Worm (Caenorhabditis elegans) whole organism, midembryonic: Measurements from ENCODE around the gene Y73C8C.8.

Experiments
- T22C8.4 ChIP-seq: fragments of 200-800 bp; sonication (Bioruptor generic); IDR thresholded peaks from 2 replicates; pipeline ENCODE4 v1.3.6; 2022; ENCODE audit warnings: missing genetic modification characterization, missing compliant biosample characterization
- cog-1 ChIP-seq: sonication (generic microtip); optimal IDR thresholded peaks from 2 replicates; lab custom pipeline; 2016; ENCODE audit warnings: missing genetic modification characterization, missing compliant biosample characterization
- flt-1 ChIP-seq: fragments of 200-800 bp; sonication (Bioruptor generic); IDR thresholded peaks from 2 replicates; pipeline ENCODE4 v1.3.6; 2022; ENCODE audit warnings: missing genetic modification characterization, missing compliant biosample characterization
- klf-2 ChIP-seq: fragments of 200-800 bp; sonication (Bioruptor generic); conservative IDR thresholded peaks from 2 replicates; pipeline ENCODE4 v1.3.6; 2022; ENCODE audit warnings: missing genetic modification reagents, missing genetic modification characterization, missing compliant biosample characterization
- med-1 ChIP-seq: sonication (generic microtip); optimal IDR thresholded peaks from 2 replicates; lab custom pipeline; 2017; ENCODE audit warnings: missing genetic modification characterization, mild to moderate bottlenecking, missing compliant biosample characterization, antibody characterized with exemption, missing genetic modification reagents; ENCODE audit not compliant: insufficient read depth
- ref-1 ChIP-seq: fragments of 200-800 bp; sonication (Bioruptor generic); conservative IDR thresholded peaks from 2 replicates; pipeline ENCODE4 v1.3.6; 2022; ENCODE audit warnings: missing genetic modification reagents, missing genetic modification characterization, missing compliant biosample characterization
- tab-1 ChIP-seq: fragments of 200-800 bp; sonication (Bioruptor generic); IDR thresholded peaks from 2 replicates; pipeline ENCODE4 v1.3.6; 2022; ENCODE audit warnings: missing genetic modification characterization, missing compliant biosample characterization
- ztf-23 ChIP-seq: fragments of 200-800 bp; sonication (Bioruptor generic); IDR thresholded peaks from 2 replicates; pipeline ENCODE4 v1.3.6; 2022; ENCODE audit warnings: missing genetic modification reagents, missing genetic modification characterization, missing compliant biosample characterization
- ztf-29 ChIP-seq: fragments of 200-800 bp; sonication (Bioruptor generic); IDR thresholded peaks from 2 replicates; pipeline ENCODE4 v1.3.6; 2022; ENCODE audit warnings: missing genetic modification reagents, missing genetic modification characterization, missing compliant biosample characterization

The Y73C8C.8 gene

DNA sequence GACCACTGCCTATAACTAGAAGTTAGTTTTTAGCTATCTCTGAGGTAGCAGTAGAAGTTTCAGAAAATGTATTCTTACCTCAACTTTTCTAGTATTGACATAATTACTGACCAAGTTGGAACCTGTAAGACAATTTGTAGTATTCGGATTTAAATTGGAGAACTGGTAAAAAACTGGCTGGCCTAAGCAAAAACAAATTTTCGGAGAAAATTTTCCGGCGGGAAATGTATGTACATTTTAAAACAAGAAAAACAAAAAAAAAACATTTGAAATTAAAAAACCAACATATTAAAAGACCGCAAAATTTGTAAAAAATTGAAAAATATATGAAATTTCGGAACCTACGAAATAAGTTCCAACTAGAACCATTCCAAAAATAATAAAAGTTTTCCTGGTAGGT is 33.3 kb upstream of the Y73C8C.8 start, which contains the start of gene srab-11:
srab-11 (minus strand) TSS at position 101 of the 400 bp plus-strand sequence.
- TF ChIP-seq ztf-29 (GFP tag; lab: Robert Waterston, UW) = no peak
- TF ChIP-seq cog-1 = no peak
- no peak for TF ChIP-seq med-1 (GFP tag; lab: Kevin White, UChicago)
- no peak for TF ChIP-seq flt-1

DNA sequence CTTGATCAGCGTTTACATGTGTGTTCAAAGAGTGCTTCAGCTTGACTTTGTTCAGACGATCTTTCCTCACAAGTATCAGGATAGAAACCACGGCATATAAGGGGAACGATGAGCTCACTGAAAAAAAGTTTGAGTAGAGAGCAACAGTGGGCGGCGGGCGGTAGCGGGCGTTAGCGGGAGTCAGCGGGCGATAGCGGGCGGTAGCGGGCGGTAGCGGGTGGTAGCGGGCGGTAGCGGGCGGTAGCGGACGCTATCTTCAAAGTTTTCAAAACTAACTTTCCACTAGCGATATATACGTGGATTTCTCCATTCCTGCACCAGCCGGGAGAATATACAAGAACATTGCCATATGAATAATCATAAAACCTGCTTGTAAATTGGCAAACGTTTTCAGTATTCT is 31.6 kb upstream of the Y73C8C.8 start:
- TF ChIP-seq klf-2 (GFP tag; lab: Robert Waterston, UW) = no peak
- 0 out of 2 replicates have a peak, but pooled peaks have one; percentile 37 for TF ChIP-seq tab-1 (GFP tag; lab: Robert Waterston, UW)
- no peak for TF ChIP-seq ztf-29 (GFP tag; lab: Robert Waterston, UW)

ce11 chrV:3144494-3144893 is 30.8 kb upstream of the Y73C8C.8 start, which contains the start of gene srab-10:
srab-10 (minus strand) TSS chrV:3144594.
- no peak for TF ChIP-seq ztf-29 (GFP tag; lab: Robert Waterston, UW)
- TF ChIP-seq klf-2 (GFP tag; lab: Robert Waterston, UW) = no peak
- TF ChIP-seq tab-1 (GFP tag; lab: Robert Waterston, UW) = no peak
- no peak for TF ChIP-seq ref-1 (GFP tag; lab: Robert Waterston, UW)
- TF ChIP-seq cog-1 = no peak
- no peak for TF ChIP-seq med-1 (GFP tag; lab: Kevin White, UChicago)
- no peak for TF ChIP-seq ztf-23 (GFP tag; lab: Robert Waterston, UW)
- TF ChIP-seq T22C8.4 = no peak
- TF ChIP-seq flt-1 = no peak

DNA sequence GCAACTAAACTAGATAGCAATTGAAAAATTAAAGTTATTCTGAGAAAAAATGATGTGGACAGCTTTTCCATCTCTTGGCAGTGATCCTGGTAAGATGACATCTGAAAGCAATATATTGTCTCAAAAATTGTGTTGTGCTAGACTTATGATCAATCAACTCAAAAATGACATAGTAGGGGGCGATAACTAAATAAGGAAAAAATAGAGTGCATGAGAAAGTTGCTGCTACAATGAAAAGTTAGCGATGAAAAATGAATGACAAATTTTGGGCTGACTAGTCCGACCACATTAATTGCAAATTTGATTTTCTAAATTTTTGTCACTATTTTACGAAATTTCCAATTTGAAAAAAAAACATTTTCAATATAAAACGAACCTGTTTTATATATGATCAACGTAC is 27.5 kb upstream of the Y73C8C.8 start, which contains the start of gene srab-9:
srab-9 (minus strand) TSS at position 101 of the 400 bp plus-strand sequence.
- no peak for TF ChIP-seq cog-1
- no peak for TF ChIP-seq tab-1 (GFP tag; lab: Robert Waterston, UW)
- TF ChIP-seq ztf-29 (GFP tag; lab: Robert Waterston, UW) = no peak

- TF ChIP-seq T22C8.4 (no peak), ref-1 (GFP tag; lab: Robert Waterston, UW) (no peak), ztf-29 (GFP tag; lab: Robert Waterston, UW) (no peak), tab-1 (GFP tag; lab: Robert Waterston, UW) (no peak), ztf-23 (GFP tag; lab: Robert Waterston, UW) (no peak), med-1 (GFP tag; lab: Kevin White, UChicago) (no peak), flt-1 (no peak), klf-2 (GFP tag; lab: Robert Waterston, UW) (no peak), cog-1 (no peak)
These were observed 24.8 kb upstream of the Y73C8C.8 start, which contains the start of the genes irld-3 and F02C9.1 for ce11 chrV:3138488-3138887. irld-3 (minus strand) TSS chrV:3138588. F02C9.1 (plus strand) TSS chrV:3138703.

DNA sequence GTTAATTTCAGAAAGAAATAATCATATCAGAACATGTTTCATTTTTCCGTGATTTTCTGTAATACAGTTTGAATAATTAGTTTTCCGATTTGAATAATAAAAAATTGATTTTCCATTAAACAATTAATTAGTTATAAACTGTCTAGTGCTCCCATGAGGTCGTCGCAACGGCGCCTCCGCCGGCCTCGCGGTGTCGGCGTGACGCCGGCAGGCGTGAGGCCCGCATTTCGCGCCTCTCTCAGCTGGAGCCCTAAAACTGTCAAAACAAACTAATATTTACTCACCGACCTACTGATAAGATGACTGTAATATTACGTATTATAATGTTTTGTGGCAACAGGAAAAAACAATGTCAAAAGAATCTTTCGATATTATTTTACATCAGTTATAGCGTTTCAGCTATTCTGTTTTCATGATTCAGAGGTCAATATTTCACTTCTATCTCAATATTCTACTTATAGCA is 19.7 kb upstream of the Y73C8C.8 start, which contains the start of gene F02C9.2:
F02C9.2 (plus strand) TSS at position 413 of the 463 bp plus-strand sequence.
- no peak for TF ChIP-seq ref-1 (GFP tag; lab: Robert Waterston, UW)
- TF ChIP-seq tab-1 (GFP tag; lab: Robert Waterston, UW) = no peak
- TF ChIP-seq med-1 (GFP tag; lab: Kevin White, UChicago) = no peak
- no peak for TF ChIP-seq klf-2 (GFP tag; lab: Robert Waterston, UW)
- no peak for TF ChIP-seq flt-1
- TF ChIP-seq ztf-23 (GFP tag; lab: Robert Waterston, UW) = no peak
- TF ChIP-seq cog-1 = no peak

- TF ChIP-seq cog-1 (no peak), ref-1 (GFP tag; lab: Robert Waterston, UW) (no peak), klf-2 (GFP tag; lab: Robert Waterston, UW) (no peak), tab-1 (GFP tag; lab: Robert Waterston, UW) (no peak), flt-1 (peak; percentile 48; the same call in 1 of the 2 replicates), T22C8.4 (no peak), ztf-29 (GFP tag; lab: Robert Waterston, UW) (no peak)
These were observed 18.5 kb upstream of the Y73C8C.8 start for ce11 chrV:3132116-3132515.

ce11 chrV:3128803-3129202 is 15.2 kb upstream of the Y73C8C.8 start, which contains the start of gene tat-6:
tat-6 (plus strand) TSS chrV:3129103.
- no peak for TF ChIP-seq cog-1
- TF ChIP-seq T22C8.4 = no peak
- TF ChIP-seq ztf-29 (GFP tag; lab: Robert Waterston, UW) = no peak
- TF ChIP-seq tab-1 (GFP tag; lab: Robert Waterston, UW) = no peak

- TF ChIP-seq med-1 (GFP tag; lab: Kevin White, UChicago) (no peak), klf-2 (GFP tag; lab: Robert Waterston, UW) (no peak), ref-1 (GFP tag; lab: Robert Waterston, UW) (no peak), tab-1 (GFP tag; lab: Robert Waterston, UW) (no peak), ztf-23 (GFP tag; lab: Robert Waterston, UW) (no peak), cog-1 (no peak), T22C8.4 (no peak), ztf-29 (GFP tag; lab: Robert Waterston, UW) (no peak), flt-1 (no peak)
These were observed 14.0 kb upstream of the Y73C8C.8 start, which contains the start of gene Y73C8C.10 for ce11 chrV:3127670-3128069. Y73C8C.10 (minus strand) TSS chrV:3127770.

DNA sequence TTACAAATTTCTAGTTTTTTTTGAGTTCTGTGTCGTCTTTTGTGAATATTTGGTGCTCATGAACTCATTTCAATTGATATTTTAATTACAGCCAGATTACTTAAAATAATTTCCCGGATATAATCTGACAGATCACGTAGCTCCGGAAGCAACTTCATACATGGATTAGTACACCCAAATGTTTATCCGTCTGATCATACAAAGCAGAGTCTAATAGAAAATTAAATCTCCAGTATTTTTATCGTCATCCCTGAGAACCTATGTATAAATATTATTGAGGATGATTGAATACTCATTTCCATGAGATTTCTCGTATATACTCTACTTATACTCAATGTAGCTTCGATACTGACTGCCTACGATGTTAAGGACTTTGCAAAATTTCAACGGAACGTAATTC is 11.3 kb upstream of the Y73C8C.8 start, which contains the start of gene Y73C8C.12:
Y73C8C.12 (plus strand) TSS at position 301 of the 400 bp plus-strand sequence.
- no peak for TF ChIP-seq med-1 (GFP tag; lab: Kevin White, UChicago)
- no peak for TF ChIP-seq klf-2 (GFP tag; lab: Robert Waterston, UW)
- TF ChIP-seq ztf-29 (GFP tag; lab: Robert Waterston, UW) = no peak
